Fruit fly (Drosophila melanogaster) whole organism, embryonic: ENCODE data around the gene CG32537.

Experiments
- Bgb ChIP-seq: fragments of 200-800 bp; sonication (Bioruptor generic); IDR thresholded peaks from 2 replicates; pipeline ENCODE4 v1.3.6; 2022; ENCODE audit warnings: missing biosample characterization, missing genetic modification characterization; ENCODE audit not compliant: partially characterized antibody
- CG12104 ChIP-seq: fragments of 200-800 bp; sonication (Bioruptor generic); optimal IDR thresholded peaks from 3 replicates; lab custom pipeline; 2016; ENCODE audit warnings: missing biosample characterization, missing genetic modification characterization
- CG12219 ChIP-seq: fragments of 200-800 bp; sonication (Bioruptor generic); optimal IDR thresholded peaks from 3 replicates; lab custom pipeline; 2018; ENCODE audit warnings: missing biosample characterization, mild to moderate bottlenecking, missing genetic modification characterization
- CG12769 ChIP-seq: fragments of 200-800 bp; sonication (Bioruptor generic); optimal IDR thresholded peaks from 2 replicates; lab custom pipeline; 2019; ENCODE audit warnings: missing biosample characterization, mild to moderate bottlenecking, missing genetic modification characterization, moderate library complexity
- CG13287 ChIP-seq: fragments of 200-800 bp; sonication (Bioruptor generic); IDR thresholded peaks from 2 replicates; pipeline ENCODE4 v1.3.6; 2022; ENCODE audit warnings: missing biosample characterization, missing genetic modification characterization; ENCODE audit not compliant: partially characterized antibody
- CG1529 ChIP-seq: fragments of 200-800 bp; sonication (Bioruptor generic); optimal IDR thresholded peaks from 3 replicates; lab custom pipeline; 2018; ENCODE audit warnings: missing biosample characterization, missing genetic modification characterization
- CG15479 ChIP-seq: fragments of 200-800 bp; sonication (Bioruptor generic); optimal IDR thresholded peaks from 3 replicates; lab custom pipeline; 2019; ENCODE audit warnings: missing biosample characterization, mild to moderate bottlenecking, missing genetic modification characterization, moderate library complexity
- CG17612 ChIP-seq: fragments of 200-800 bp; sonication (Bioruptor generic); IDR thresholded peaks from 2 replicates; pipeline ENCODE4 v1.3.6; 2022; ENCODE audit warnings: missing biosample characterization, missing genetic modification characterization
- CG18619 ChIP-seq: fragments of 200-800 bp; sonication (Bioruptor generic); optimal IDR thresholded peaks from 3 replicates; lab custom pipeline; 2017; ENCODE audit warnings: missing biosample characterization, mild to moderate bottlenecking, missing genetic modification characterization
- CG2116 ChIP-seq: fragments of 200-800 bp; sonication (Bioruptor generic); optimal IDR thresholded peaks from 3 replicates; lab custom pipeline; 2018; ENCODE audit warnings: missing biosample characterization, mild to moderate bottlenecking, missing genetic modification characterization
- CG3065 ChIP-seq: fragments of 200-800 bp; sonication (Bioruptor generic); optimal IDR thresholded peaks from 2 replicates; lab custom pipeline; 2016; ENCODE audit warnings: missing biosample characterization, missing genetic modification characterization
- CG34376 ChIP-seq: fragments of 200-800 bp; sonication (Bioruptor generic); optimal IDR thresholded peaks from 2 replicates; lab custom pipeline; 2018; ENCODE audit warnings: missing biosample characterization, mild to moderate bottlenecking, missing genetic modification characterization
- CG5180 ChIP-seq: fragments of 200-800 bp; sonication (Bioruptor generic); optimal IDR thresholded peaks from 3 replicates; lab custom pipeline; 2017; ENCODE audit warnings: missing biosample characterization, missing genetic modification characterization, mild to moderate bottlenecking, moderate library complexity, missing genetic modification reagents
- CG6791 ChIP-seq: fragments of 200-800 bp; sonication (Bioruptor generic); IDR thresholded peaks from 3 replicates; pipeline ENCODE4 v1.3.6; 2022; ENCODE audit warnings: missing biosample characterization, missing genetic modification characterization; ENCODE audit not compliant: partially characterized antibody
- Dll ChIP-seq: fragments of 200-800 bp; sonication (Bioruptor generic); IDR thresholded peaks from 4 replicates; pipeline ENCODE4 v1.3.6; 2022; ENCODE audit warnings: missing biosample characterization, missing genetic modification characterization; ENCODE audit not compliant: partially characterized antibody
- Doc3 ChIP-seq: fragments of 200-800 bp; sonication (Bioruptor generic); IDR thresholded peaks from 3 replicates; pipeline ENCODE4 v1.3.6; 2022; ENCODE audit warnings: missing biosample characterization, missing genetic modification characterization; ENCODE audit not compliant: partially characterized antibody
- HmgZ ChIP-seq: fragments of 200-800 bp; sonication (Bioruptor generic); optimal IDR thresholded peaks from 2 replicates; lab custom pipeline; 2018; ENCODE audit warnings: missing biosample characterization, mild to moderate bottlenecking, missing genetic modification characterization
- NC2β ChIP-seq: fragments of 200-800 bp; sonication (Bioruptor generic); optimal IDR thresholded peaks from 2 replicates; lab custom pipeline; 2016; ENCODE audit warnings: missing biosample characterization, missing genetic modification characterization
- Pdp1 ChIP-seq, 2 experiments: fragments of 200-800 bp; sonication (Bioruptor generic); optimal IDR thresholded peaks; 3 replicates each; lab custom pipeline; 2016; ENCODE audit warnings: missing biosample characterization in 2 of 2, missing genetic modification characterization in 2 of 2, mild to moderate bottlenecking in 1 of 2, moderate library complexity in 1 of 2
- Sry-δ ChIP-seq: fragments of 200-800 bp; sonication (Bioruptor generic); optimal IDR thresholded peaks from 2 replicates; lab custom pipeline; 2016; ENCODE audit warnings: missing biosample characterization, missing genetic modification characterization
- Tbp ChIP-seq: fragments of >200 bp; optimal IDR thresholded peaks from 2 replicates; lab custom pipeline; 2018; ENCODE audit warnings: missing biosample characterization, missing genetic modification characterization
- Trl ChIP-seq, 3 experiments: fragments of >200 bp in 2 of 3; fragments of 200-800 bp in 1 of 3; sonication (Bioruptor generic) in 1 of 3; optimal IDR thresholded peaks; 2 replicates in 1 of 3; 3 replicates in 2 of 3; lab custom pipeline; 2016 to 2017; ENCODE audit warnings: missing biosample characterization in 1 of 3, missing genetic modification characterization in 1 of 3
- Vsx1 ChIP-seq: fragments of 200-800 bp; sonication (Bioruptor generic); optimal IDR thresholded peaks from 2 replicates; lab custom pipeline; 2017; ENCODE audit warnings: missing biosample characterization, mild to moderate bottlenecking, missing genetic modification characterization, missing genetic modification reagents
- abd-A ChIP-seq: fragments of 200-800 bp; sonication (Bioruptor generic); optimal IDR thresholded peaks from 3 replicates; lab custom pipeline; 2019; ENCODE audit warnings: missing biosample characterization, mild to moderate bottlenecking, missing genetic modification characterization, moderate library complexity
- cg ChIP-seq: fragments of 200-800 bp; sonication (Bioruptor generic); optimal IDR thresholded peaks from 3 replicates; lab custom pipeline; 2019; ENCODE audit warnings: missing biosample characterization, mild to moderate bottlenecking, missing genetic modification characterization, moderate library complexity
- corto ChIP-seq: fragments of 200-800 bp; sonication (Bioruptor generic); optimal IDR thresholded peaks from 2 replicates; lab custom pipeline; 2016; ENCODE audit warnings: missing biosample characterization, mild to moderate bottlenecking, missing genetic modification characterization, moderate library complexity
- crc ChIP-seq: fragments of 200-800 bp; sonication (Bioruptor generic); optimal IDR thresholded peaks from 2 replicates; lab custom pipeline; 2016; ENCODE audit warnings: missing biosample characterization, missing genetic modification characterization
- crol ChIP-seq: fragments of 200-800 bp; sonication (Bioruptor generic); IDR thresholded peaks from 2 replicates; pipeline ENCODE4 v1.3.6; 2022; ENCODE audit warnings: missing biosample characterization, missing genetic modification characterization
- disco-r ChIP-seq: fragments of 200-800 bp; sonication (Bioruptor generic); optimal IDR thresholded peaks from 2 replicates; lab custom pipeline; 2016; ENCODE audit warnings: missing biosample characterization, missing genetic modification characterization
- exex ChIP-seq: fragments of 200-800 bp; sonication (Bioruptor generic); optimal IDR thresholded peaks from 4 replicates; lab custom pipeline; 2018; ENCODE audit warnings: missing biosample characterization, mild to moderate bottlenecking, missing genetic modification characterization, moderate library complexity
- fd102C ChIP-seq: fragments of 200-800 bp; sonication (Bioruptor generic); optimal IDR thresholded peaks from 2 replicates; lab custom pipeline; 2018; ENCODE audit warnings: missing biosample characterization, mild to moderate bottlenecking, missing genetic modification characterization, moderate library complexity
- gcm2 ChIP-seq: fragments of 200-800 bp; sonication (Bioruptor generic); optimal IDR thresholded peaks from 2 replicates; lab custom pipeline; 2016; ENCODE audit warnings: missing biosample characterization, missing genetic modification characterization
- grn ChIP-seq: fragments of 200-800 bp; sonication (Bioruptor generic); optimal IDR thresholded peaks from 3 replicates; lab custom pipeline; 2017; ENCODE audit warnings: missing biosample characterization, missing genetic modification characterization
- hb ChIP-seq: fragments of 200-800 bp; sonication (Bioruptor generic); IDR thresholded peaks from 3 replicates; pipeline ENCODE4 v1.3.6; 2022; ENCODE audit warnings: missing biosample characterization, missing genetic modification characterization; ENCODE audit not compliant: partially characterized antibody
- jing ChIP-seq: fragments of 200-800 bp; sonication (Bioruptor generic); optimal IDR thresholded peaks from 2 replicates; lab custom pipeline; 2018; ENCODE audit warnings: missing biosample characterization, mild to moderate bottlenecking, missing genetic modification characterization
- mirr ChIP-seq: fragments of 200-800 bp; sonication (Bioruptor generic); optimal IDR thresholded peaks from 3 replicates; lab custom pipeline; 2018; ENCODE audit warnings: missing biosample characterization, mild to moderate bottlenecking, missing genetic modification characterization
- nom ChIP-seq: fragments of 200-800 bp; sonication (Bioruptor generic); optimal IDR thresholded peaks from 2 replicates; lab custom pipeline; 2017; ENCODE audit warnings: missing biosample characterization, missing genetic modification characterization, mild to moderate bottlenecking, moderate library complexity, missing genetic modification reagents
- odd ChIP-seq: fragments of 200-800 bp; sonication (Bioruptor generic); optimal IDR thresholded peaks from 2 replicates; lab custom pipeline; 2017; ENCODE audit warnings: missing biosample characterization, mild to moderate bottlenecking, missing genetic modification characterization
- onecut ChIP-seq: fragments of 200-800 bp; sonication (Bioruptor generic); IDR thresholded peaks from 2 replicates; pipeline ENCODE4 v1.3.6; 2022; ENCODE audit warnings: missing biosample characterization, missing genetic modification characterization
- ro ChIP-seq: fragments of 200-800 bp; sonication (Bioruptor generic); IDR thresholded peaks from 2 replicates; pipeline ENCODE4 v1.3.6; 2022; ENCODE audit warnings: missing biosample characterization, missing genetic modification characterization
- run ChIP-seq: fragments of 200-800 bp; sonication (Bioruptor generic); optimal IDR thresholded peaks from 3 replicates; lab custom pipeline; 2018; ENCODE audit warnings: missing biosample characterization, mild to moderate bottlenecking, missing genetic modification characterization
- so ChIP-seq: fragments of 200-800 bp; sonication (Bioruptor generic); IDR thresholded peaks from 3 replicates; pipeline ENCODE4 v1.3.6; 2022; ENCODE audit warnings: missing biosample characterization, missing genetic modification characterization
- z ChIP-seq: fragments of 200-800 bp; sonication (Bioruptor generic); IDR thresholded peaks from 3 replicates; pipeline ENCODE4 v1.3.6; 2022; ENCODE audit warnings: missing biosample characterization, missing genetic modification characterization
- zen2 ChIP-seq: fragments of 200-800 bp; sonication (Bioruptor generic); IDR thresholded peaks from 3 replicates; pipeline ENCODE4 v1.3.6; 2022; ENCODE audit warnings: missing biosample characterization, missing genetic modification characterization; ENCODE audit not compliant: partially characterized antibody

CG32537 gene

dm6 chrX:19315421-19316260 lies 39.3 kb upstream of the CG32537 start (continued):
- TF ChIP-seq CG2116 (GFP tag; lab: Kevin White, UChicago) (no peak), HmgZ (tag; lab: Kevin White, UChicago) (peak; percentile 1), CG13287 (GFP tag; lab: Robert Waterston, UW) (0 out of 2 replicates have a peak, but pooled peaks have one; percentile 9), onecut (GFP tag; lab: Robert Waterston, UW) (peak; percentile 62), CG34376 (GFP tag; lab: Kevin White, UChicago) (peak; percentile 43), CG17612 (peak; percentile 96), CG5180 (GFP tag; lab: Kevin White, UChicago) (peak; percentile 35), Sry-δ (GFP tag; lab: Kevin White, UChicago) (no peak), corto (GFP tag; lab: Kevin White, UChicago) (peak; percentile 40), CG18619 (GFP tag; lab: Kevin White, UChicago) (no peak), mirr (GFP tag; lab: Kevin White, UChicago) (peak; percentile 35), Doc3 (peak; percentile 25; the same call in 1 of the 3 replicates), CG12769 (tag; lab: Kevin White, UChicago) (peak; percentile 27), Trl (optimal IDR thresholded peaks at IDR 0.05; lab: Kevin White, UChicago) (peak; percentile 24 to 28), Trl (GFP tag; optimal IDR thresholded peaks at IDR 0.05; lab: Kevin White, UChicago) (no peak), zen2 (peak; percentile 9; the same call in 1 of the 3 replicates), hb (GFP tag; lab: Robert Waterston, UW) (no peak), run (tag; lab: Kevin White, UChicago) (no peak), Dll (peak; percentile 48; the same call in 1 of the 4 replicates), CG6791 (GFP tag; lab: Robert Waterston, UW) (0 out of 3 replicates have a peak, but pooled peaks have one; percentile 41), exex (peak; percentile 56)

- TF ChIP-seq Tbp (GFP tag; lab: Kevin White, UChicago) (no peak), CG15479 (GFP tag; lab: Kevin White, UChicago) (no peak), exex (peak; percentile 66), Dll (no peak), abd-A (tag; lab: Kevin White, UChicago) (no peak), gcm2 (GFP tag; lab: Kevin White, UChicago) (no peak), so (GFP tag; lab: Robert Waterston, UW) (no peak), mirr (GFP tag; lab: Kevin White, UChicago) (peak; percentile 17), z (GFP tag; lab: Robert Waterston, UW) (no peak), nom (GFP tag; lab: Kevin White, UChicago) (peak; percentile 37), crol (GFP tag; lab: Robert Waterston, UW) (0 out of 2 replicates have a peak, but pooled peaks have one; percentile 7), fd102C (GFP tag; lab: Kevin White, UChicago) (no peak), Pdp1 (GFP tag; optimal IDR thresholded peaks at IDR 0.05; lab: Kevin White, UChicago) (peak in 1 of 2 experiments; percentile 80), jing (GFP tag; lab: Kevin White, UChicago) (no peak), Bgb (GFP tag; lab: Robert Waterston, UW) (no peak), ro (GFP tag; lab: Robert Waterston, UW) (no peak), disco-r (GFP tag; lab: Kevin White, UChicago) (no peak), cg (GFP tag; lab: Kevin White, UChicago) (no peak), NC2β (GFP tag; lab: Kevin White, UChicago) (no peak), CG12104 (no peak), CG12219 (GFP tag; lab: Kevin White, UChicago) (no peak), CG1529 (GFP tag; lab: Kevin White, UChicago) (no peak), grn (GFP tag; lab: Kevin White, UChicago) (peak; percentile 55), Vsx1 (GFP tag; lab: Kevin White, UChicago) (no peak), odd (no peak), crc (no peak), CG3065 (no peak)
These were observed 38.2 kb upstream of the CG32537 start for dm6 chrX:19314283-19315178.
